Fruit fly (Drosophila melanogaster): ENCODE data around the gene CG31668.

CG31668 gene

dm6 chr2L:2178810-2179143 is 27.2 kb downstream of the CG31668 start (continued):
- TF ChIP-seq Hr4 (GFP tag; optimal IDR thresholded peaks at IDR 0.05) (peak; percentile 69), Eip78C (GFP tag) (peak; percentile 62), Gug (GFP tag; IDR thresholded peaks at IDR 0.05) (no peak), OdsH (GFP tag; optimal IDR thresholded peaks at IDR 0.05) (peak; percentile 56), svp (GFP tag) (peak; percentile 67), CG3032 (tag; optimal IDR thresholded peaks at IDR 0.05) (no peak), CG6854 (GFP tag; optimal IDR thresholded peaks at IDR 0.05) (no peak), CG9139 (GFP tag; optimal IDR thresholded peaks at IDR 0.05) (no peak), Sox14 (GFP tag; optimal IDR thresholded peaks at IDR 0.05) (peak; percentile 3), CG3919 (GFP tag; optimal IDR thresholded peaks at IDR 0.05) (no peak), topi (GFP tag; optimal IDR thresholded peaks at IDR 0.05) (no peak), CG6792 (GFP tag; optimal IDR thresholded peaks at IDR 0.05) (no peak), CG6163 (GFP tag; IDR thresholded peaks at IDR 0.05) (no peak), Lpt (GFP tag; optimal IDR thresholded peaks at IDR 0.05) (no peak), CG31627 (GFP tag; optimal IDR thresholded peaks at IDR 0.05) (no peak), CG4318 (GFP tag; optimal IDR thresholded peaks at IDR 0.05) (no peak), CG15336 (GFP tag; IDR thresholded peaks at IDR 0.05) (no peak; the same call in 1 of the 2 replicates), pdm3 (GFP tag; optimal IDR thresholded peaks at IDR 0.05) (peak; percentile 11), Ets21C (GFP tag; optimal IDR thresholded peaks at IDR 0.05) (no peak), dac (GFP tag; optimal IDR thresholded peaks at IDR 0.05) (no peak), fkh (GFP tag; optimal IDR thresholded peaks at IDR 0.05) (no peak), CG8119 (GFP tag; IDR thresholded peaks at IDR 0.05) (peak; percentile 50), achi (GFP tag; optimal IDR thresholded peaks at IDR 0.05) (peak; percentile 35), lz (GFP tag; optimal IDR thresholded peaks at IDR 0.05) (no peak), Sox15 (GFP tag; optimal IDR thresholded peaks at IDR 0.05) (no peak), CG32006 (GFP tag; optimal IDR thresholded peaks at IDR 0.05) (peak; percentile 14)

DNA sequence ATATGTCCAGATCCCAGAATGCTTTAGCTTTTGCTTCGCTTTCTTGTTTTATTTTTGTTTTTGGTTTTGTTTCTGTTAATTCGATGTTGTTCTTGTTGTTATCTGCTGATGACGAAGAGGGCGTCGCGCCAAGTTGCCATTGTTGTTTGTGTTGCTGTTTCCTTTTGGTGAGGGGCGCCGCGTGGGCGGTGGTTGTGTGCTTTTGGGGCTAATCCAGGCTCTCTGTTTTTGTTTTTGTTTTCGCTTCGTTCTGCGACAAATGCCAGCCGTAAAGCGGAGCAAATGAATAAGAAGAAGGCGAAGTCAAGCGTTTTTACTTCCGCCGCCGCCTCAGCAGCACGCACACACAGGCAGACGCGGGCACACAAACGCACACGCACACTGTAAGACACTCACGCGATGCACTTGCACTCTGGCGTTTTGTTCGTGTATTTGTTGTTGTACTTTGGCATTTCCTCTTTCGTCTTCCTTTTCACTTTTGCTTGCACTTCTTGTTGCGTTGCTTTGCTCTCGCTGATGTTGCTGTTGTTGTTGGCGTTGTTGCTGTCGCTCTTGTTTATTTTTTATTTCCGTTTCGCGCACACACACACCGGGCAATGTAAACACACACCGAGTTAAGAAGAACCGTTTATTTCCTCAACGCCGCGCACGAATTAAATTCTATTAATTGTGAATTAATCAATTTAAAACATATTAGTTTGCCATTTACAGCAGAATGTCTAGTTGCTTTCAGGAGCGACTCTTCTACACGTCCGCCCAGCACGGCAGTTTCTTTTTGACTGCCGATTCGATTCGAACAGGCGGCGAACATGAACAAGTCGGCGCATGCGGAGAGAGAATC is 27.8 kb downstream of the CG31668 start, which contains the start of gene aop:
Gene aop, minus strand, starts transcription at position 786 of the 841 bp plus-strand sequence.
- TF ChIP-seq Eip93F (GFP tag; optimal IDR thresholded peaks at IDR 0.05) (peak; percentile 55), pdm3 (GFP tag; optimal IDR thresholded peaks at IDR 0.05) (peak; percentile 28), fd59A (GFP tag; optimal IDR thresholded peaks at IDR 0.05) (no peak), CG6808 (GFP tag; optimal IDR thresholded peaks at IDR 0.05) (peak; percentile 40), OdsH (GFP tag; optimal IDR thresholded peaks at IDR 0.05) (no peak), Sox102F (GFP tag; optimal IDR thresholded peaks at IDR 0.05) (peak; percentile 75), net (GFP tag; optimal IDR thresholded peaks at IDR 0.05) (peak; percentile 58), CG4318 (GFP tag; optimal IDR thresholded peaks at IDR 0.05) (no peak), acj6 (GFP tag; optimal IDR thresholded peaks at IDR 0.05) (no peak), dsx (GFP tag; optimal IDR thresholded peaks at IDR 0.05; ENCODE audit: poor library complexity, severe bottlenecking) (peak; percentile 69), Ets21C (GFP tag; optimal IDR thresholded peaks at IDR 0.05) (no peak), esn (GFP tag; optimal IDR thresholded peaks at IDR 0.05) (peak; percentile 23), CG15336 (GFP tag; IDR thresholded peaks at IDR 0.05) (peak; percentile 48), CG10631 (GFP tag; optimal IDR thresholded peaks at IDR 0.05) (no peak), Hr39 (GFP tag; optimal IDR thresholded peaks at IDR 0.05) (no peak), Eip78C (GFP tag) (peak; percentile 68), CG8632 (GFP tag; optimal IDR thresholded peaks at IDR 0.05) (peak; percentile 25), lz (GFP tag; optimal IDR thresholded peaks at IDR 0.05) (peak; percentile 1), CG6854 (GFP tag; optimal IDR thresholded peaks at IDR 0.05) (peak; percentile 54), CG7368 (GFP tag; optimal IDR thresholded peaks at IDR 0.05) (no peak), achi (GFP tag; optimal IDR thresholded peaks at IDR 0.05) (no peak), Met (GFP tag; optimal IDR thresholded peaks at IDR 0.05) (peak; percentile 58), eg (GFP tag; IDR thresholded peaks at IDR 0.05) (no peak; the same call in 2 of the 3 replicates), CG8119 (GFP tag; IDR thresholded peaks at IDR 0.05) (no peak), Hr38 (GFP tag; optimal IDR thresholded peaks at IDR 0.05) (no peak), Blimp-1 (GFP tag; optimal IDR thresholded peaks at IDR 0.05) (peak; percentile 69), Sox15 (GFP tag; optimal IDR thresholded peaks at IDR 0.05) (no peak), CG11902 (GFP tag; optimal IDR thresholded peaks at IDR 0.05) (no peak), CG6276 (GFP tag; optimal IDR thresholded peaks at IDR 0.05) (peak; percentile 51), svp (GFP tag) (peak; percentile 85), CG3919 (GFP tag; optimal IDR thresholded peaks at IDR 0.05) (peak; percentile 40), Eip75B (GFP tag; optimal IDR thresholded peaks at IDR 0.05) (peak; percentile 59), salr (GFP tag; optimal IDR thresholded peaks at IDR 0.05) (no peak), Hr4 (GFP tag; optimal IDR thresholded peaks at IDR 0.05) (no peak), CG10669 (GFP tag; optimal IDR thresholded peaks at IDR 0.05) (no peak), CG6792 (GFP tag; optimal IDR thresholded peaks at IDR 0.05) (no peak), CG6163 (GFP tag; IDR thresholded peaks at IDR 0.05) (peak; percentile 65), CG9139 (GFP tag; optimal IDR thresholded peaks at IDR 0.05) (peak; percentile 49)
